Worm (Caenorhabditis elegans): ENCODE results near the gene gcna-1.

DNA sequence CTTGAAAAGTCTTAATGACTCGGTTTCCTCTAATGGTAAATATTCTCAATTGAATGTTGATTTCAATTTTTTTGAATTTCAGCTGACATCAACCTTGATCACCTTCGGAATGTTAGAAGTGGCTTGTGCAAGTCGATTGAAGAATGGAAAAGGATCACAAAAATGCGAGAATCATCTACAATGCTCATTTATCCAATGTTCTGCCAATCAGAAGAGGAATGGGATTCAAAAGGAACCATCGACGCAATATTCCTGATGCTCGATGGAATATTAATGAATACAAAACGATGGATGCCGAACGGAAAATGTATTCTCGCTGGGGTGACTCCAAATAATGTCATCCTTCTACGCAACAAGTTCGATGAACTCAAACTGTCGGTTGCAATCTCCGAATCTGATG is 47.3 kb downstream of the gcna-1 start:
- TF ChIP-seq Y55F3AM.14 (GFP tag; optimal IDR thresholded peaks at IDR 0.05) (no peak), nhr-77 (tag; optimal IDR thresholded peaks at IDR 0.05) (no peak), snpc-4 (tag; optimal IDR thresholded peaks at IDR 0.05) (no peak), nhr-21 (tag; optimal IDR thresholded peaks at IDR 0.05) (no peak)
